Worm (Caenorhabditis elegans): ENCODE results near the gene nlp-79.

ce11 chrIV:13100415-13100814, 49.0 kb upstream of the nlp-79 start, which contains the start of gene fask-1:
- TF ChIP-seq ceh-13 (GFP tag; optimal IDR thresholded peaks at IDR 0.05) (no peak), pes-1 (GFP tag; IDR thresholded peaks at IDR 0.05) (no peak), scrt-1 (GFP tag; IDR thresholded peaks at IDR 0.05) (no peak), ceh-36 (tag; optimal IDR thresholded peaks at IDR 0.05) (no peak), ama-1 (optimal IDR thresholded peaks at IDR 0.05) (no peak), hnd-1 (tag; optimal IDR thresholded peaks at IDR 0.05) (no peak), aly-1 (tag; optimal IDR thresholded peaks at IDR 0.05) (no peak), flt-1 (GFP tag; IDR thresholded peaks at IDR 0.05) (no peak), sea-1 (GFP tag; conservative IDR thresholded peaks at IDR 0.05) (no peak), F13C5.2 (tag; optimal IDR thresholded peaks at IDR 0.05) (no peak), ets-7 (tag; optimal IDR thresholded peaks at IDR 0.05) (no peak), hmbx-1 (tag; optimal IDR thresholded peaks at IDR 0.05) (no peak)
